Worm (Caenorhabditis elegans): ENCODE measurements around the gene his-71.

- TF ChIP-seq ama-1 (optimal IDR thresholded peaks at IDR 0.05) (no peak), elt-3 (tag; optimal IDR thresholded peaks at IDR 0.05) (no peak), unc-62 (GFP tag; optimal IDR thresholded peaks at IDR 0.05) (no peak), zag-1 (tag; optimal IDR thresholded peaks at IDR 0.05) (no peak), ceh-82 (tag; optimal IDR thresholded peaks at IDR 0.05) (no peak), nhr-77 (tag; optimal IDR thresholded peaks at IDR 0.05) (no peak), fos-1 (tag; optimal IDR thresholded peaks at IDR 0.05) (no peak), sma-9 (GFP tag; optimal IDR thresholded peaks at IDR 0.05) (no peak), sma-9 (tag; optimal IDR thresholded peaks at IDR 0.05) (no peak)
These were observed 39.2 kb downstream of the his-71 start for ce11 chrX:7942675-7943074.

All from whole organism, L2 larva.